In genomic region chrIII:5940525-5940974, ce11 we compare ENCODE assay signal across 5 worm cellular contexts.
A peak's percentile ranks its signal among the peaks of the same experiment; 100 is the strongest.
TF ChIP-seq lines count a peak whose summit lies in the region.

No protein-coding gene starts in this region.

TF ChIP-seq in whole organism, L1 larva, 84 proteins besides CTCF, POLR2A, EP300 and RAD21 (continues in another document):
- TF ChIP-seq fos-1 (tag; optimal IDR thresholded peaks at IDR 0.05; lab: Kevin White, UChicago) (peak; percentile 19), hlh-4 (tag; optimal IDR thresholded peaks at IDR 0.05; lab: Kevin White, UChicago) (no peak), ceh-90 (tag; optimal IDR thresholded peaks at IDR 0.05; lab: Kevin White, UChicago) (no peak), snu-23 (GFP tag; optimal IDR thresholded peaks at IDR 0.05; lab: Kevin White, UChicago) (peak; percentile 81), nhr-47 (tag; optimal IDR thresholded peaks at IDR 0.05; lab: Kevin White, UChicago) (peak; percentile 49), nhr-84 (tag; optimal IDR thresholded peaks at IDR 0.05; lab: Kevin White, UChicago) (no peak), tbx-2 (tag; optimal IDR thresholded peaks at IDR 0.05; lab: Kevin White, UChicago) (peak; percentile 35), unc-62 (GFP tag; optimal IDR thresholded peaks at IDR 0.05; lab: Kevin White, UChicago) (no peak), snpc-4 (tag; optimal IDR thresholded peaks at IDR 0.05; lab: Kevin White, UChicago) (peak; percentile 46), dsc-1 (tag; optimal IDR thresholded peaks at IDR 0.05; lab: Kevin White, UChicago) (peak; percentile 24), ztf-11 (tag; optimal IDR thresholded peaks at IDR 0.05; lab: Kevin White, UChicago) (peak in 1 of 2 experiments; percentile 38), jun-1 (tag; optimal IDR thresholded peaks at IDR 0.05; lab: Kevin White, UChicago) (peak; percentile 68), nhr-77 (tag; optimal IDR thresholded peaks at IDR 0.05; lab: Kevin White, UChicago) (peak; percentile 3), unc-130 (tag; optimal IDR thresholded peaks at IDR 0.05; lab: Kevin White, UChicago) (peak; percentile 87), unc-98 (GFP tag; IDR thresholded peaks at IDR 0.05; lab: Robert Waterston, UW) (no peak), nhr-71 (tag; optimal IDR thresholded peaks at IDR 0.05; lab: Kevin White, UChicago) (peak; percentile 71), lsy-2 (tag; optimal IDR thresholded peaks at IDR 0.05; lab: Kevin White, UChicago) (peak; percentile 37 to 69), isw-1 (GFP tag; IDR thresholded peaks at IDR 0.05; lab: Robert Waterston, UW) (no peak), ama-1 (optimal IDR thresholded peaks at IDR 0.05; lab: Kevin White, UChicago) (peak; percentile 94)

TF ChIP-seq in whole organism, L3 larva, 47 proteins besides CTCF, POLR2A, EP300 and RAD21 (continues in another document):
- TF ChIP-seq jun-1 (tag; optimal IDR thresholded peaks at IDR 0.05; lab: Kevin White, UChicago) (peak; percentile 20), nhr-28 (tag; optimal IDR thresholded peaks at IDR 0.05; lab: Kevin White, UChicago) (no peak), sea-2 (GFP tag; optimal IDR thresholded peaks at IDR 0.05; lab: Kevin White, UChicago) (peak; percentile 76), ztf-11 (tag; optimal IDR thresholded peaks at IDR 0.05; lab: Kevin White, UChicago) (no peak), skn-1 (tag; optimal IDR thresholded peaks at IDR 0.05; lab: Kevin White, UChicago) (no peak), nhr-77 (tag; optimal IDR thresholded peaks at IDR 0.05; lab: Kevin White, UChicago) (no peak), nfya-1 (tag; optimal IDR thresholded peaks at IDR 0.05; lab: Kevin White, UChicago; ENCODE audit: insufficient read depth) (peak; percentile 78), nhr-25 (tag; optimal IDR thresholded peaks at IDR 0.05; lab: Kevin White, UChicago) (peak; percentile 78), hmg-11 (tag; optimal IDR thresholded peaks at IDR 0.05; lab: Kevin White, UChicago) (peak; percentile 61), ceh-16 (tag; optimal IDR thresholded peaks at IDR 0.05; lab: Kevin White, UChicago) (no peak), elt-2 (tag; optimal IDR thresholded peaks at IDR 0.05; lab: Kevin White, UChicago) (peak; percentile 52), nhr-43 (tag; optimal IDR thresholded peaks at IDR 0.05; lab: Kevin White, UChicago; ENCODE audit: poor library complexity, severe bottlenecking) (no peak), zag-1 (tag; optimal IDR thresholded peaks at IDR 0.05; lab: Kevin White, UChicago) (no peak), pha-4 (tag; optimal IDR thresholded peaks at IDR 0.05; lab: Kevin White, UChicago) (no peak), lin-39 (tag; optimal IDR thresholded peaks at IDR 0.05; lab: Kevin White, UChicago) (peak; percentile 95), tbx-2 (tag; optimal IDR thresholded peaks at IDR 0.05; lab: Kevin White, UChicago) (peak; percentile 12), ama-1 (optimal IDR thresholded peaks at IDR 0.05; lab: Kevin White, UChicago) (peak; percentile 97), ceh-28 (tag; optimal IDR thresholded peaks at IDR 0.05; lab: Kevin White, UChicago) (peak; percentile 87), nhr-12 (tag; optimal IDR thresholded peaks at IDR 0.05; lab: Kevin White, UChicago) (no peak)

TF ChIP-seq in whole organism, early embryonic, 17 proteins besides CTCF, POLR2A, EP300 and RAD21:
- TF ChIP-seq scrt-1 (GFP tag; IDR thresholded peaks at IDR 0.05; lab: Robert Waterston, UW) (0 out of 2 replicates have a peak, but pooled peaks have one; percentile 8), flt-1 (GFP tag; IDR thresholded peaks at IDR 0.05; lab: Robert Waterston, UW) (0 out of 2 replicates have a peak, but pooled peaks have one; percentile 30), hmbx-1 (tag; optimal IDR thresholded peaks at IDR 0.05; lab: Kevin White, UChicago) (no peak), tbx-11 (GFP tag; IDR thresholded peaks at IDR 0.05; lab: Robert Waterston, UW) (peak; percentile 5; the same call in 1 of the 2 replicates), aly-1 (tag; optimal IDR thresholded peaks at IDR 0.05; lab: Kevin White, UChicago) (no peak)

TF ChIP-seq in whole organism, midembryonic, 9 proteins besides CTCF, POLR2A, EP300 and RAD21:
- TF ChIP-seq klf-2 (GFP tag; conservative IDR thresholded peaks at IDR 0.05; lab: Robert Waterston, UW): no peak
- no peak for TF ChIP-seq med-1 (GFP tag; optimal IDR thresholded peaks at IDR 0.05; lab: Kevin White, UChicago; ENCODE audit: insufficient read depth)
- TF ChIP-seq T22C8.4 (GFP tag; IDR thresholded peaks at IDR 0.05; lab: Robert Waterston, UW): peak; percentile 92
- TF ChIP-seq cog-1 (tag; optimal IDR thresholded peaks at IDR 0.05; lab: Kevin White, UChicago): no peak
- TF ChIP-seq flt-1 (GFP tag; IDR thresholded peaks at IDR 0.05; lab: Robert Waterston, UW): peak; percentile 68; the same call in 1 of the 2 replicates
- 0 out of 2 replicates have a peak, but pooled peaks have one; percentile 19 for TF ChIP-seq ztf-23 (GFP tag; IDR thresholded peaks at IDR 0.05; lab: Robert Waterston, UW)
- no peak for TF ChIP-seq tab-1 (GFP tag; IDR thresholded peaks at IDR 0.05; lab: Robert Waterston, UW)

TF ChIP-seq in whole organism, young adult, 124 proteins besides CTCF, POLR2A, EP300 and RAD21 (continues in another document):
- TF ChIP-seq ztf-25 (GFP tag; IDR thresholded peaks at IDR 0.05; lab: Robert Waterston, UW) (no peak), hmg-20 (GFP tag; IDR thresholded peaks at IDR 0.05; lab: Robert Waterston, UW) (no peak), zim-3 (tag; optimal IDR thresholded peaks at IDR 0.05; lab: Kevin White, UChicago) (peak; percentile 66), F55B11.4 (tag; optimal IDR thresholded peaks at IDR 0.05; lab: Kevin White, UChicago; ENCODE audit: borderline replicate concordance, insufficient read depth) (no peak), F39B2.1 (GFP tag; IDR thresholded peaks at IDR 0.05; lab: Robert Waterston, UW) (no peak), Y67H2A.10 (GFP tag; conservative IDR thresholded peaks at IDR 0.05; lab: Robert Waterston, UW) (no peak), dpl-1 (GFP tag; optimal IDR thresholded peaks at IDR 0.05; lab: Kevin White, UChicago) (no peak), somi-1 (GFP tag; optimal IDR thresholded peaks at IDR 0.05; lab: Kevin White, UChicago) (peak; percentile 41), nhr-120 (GFP tag; IDR thresholded peaks at IDR 0.05; lab: Robert Waterston, UW) (no peak), ceh-100 (GFP tag; IDR thresholded peaks at IDR 0.05; lab: Robert Waterston, UW) (no peak), aptf-2 (GFP tag; conservative IDR thresholded peaks at IDR 0.05; lab: Robert Waterston, UW) (no peak), attf-3 (GFP tag; conservative IDR thresholded peaks at IDR 0.05; lab: Robert Waterston, UW) (no peak), dpff-1 (tag; optimal IDR thresholded peaks at IDR 0.05; lab: Kevin White, UChicago) (no peak), ceh-40 (GFP tag; IDR thresholded peaks at IDR 0.05; lab: Robert Waterston, UW) (peak; percentile 22; the same call in 1 of the 2 replicates), K11D2.4 (GFP tag; IDR thresholded peaks at IDR 0.05; lab: Robert Waterston, UW) (no peak), efl-1 (GFP tag; optimal IDR thresholded peaks at IDR 0.05; lab: Kevin White, UChicago) (no peak), snpc-4 (GFP tag; optimal IDR thresholded peaks at IDR 0.05; lab: Kevin White, UChicago) (no peak), snpc-4 (tag; optimal IDR thresholded peaks at IDR 0.05; lab: Kevin White, UChicago) (peak in 3 of 4 experiments; percentile 2 to 33 (median 16)), madf-8 (GFP tag; conservative IDR thresholded peaks at IDR 0.05; lab: Robert Waterston, UW) (no peak), cebp-2 (GFP tag; IDR thresholded peaks at IDR 0.05; lab: Robert Waterston, UW) (peak; percentile 22; the same call in 1 of the 2 replicates), let-607 (tag; optimal IDR thresholded peaks at IDR 0.05; lab: Kevin White, UChicago) (no peak), ceh-91 (GFP tag; IDR thresholded peaks at IDR 0.05; lab: Robert Waterston, UW) (no peak), ceh-79 (tag; optimal IDR thresholded peaks at IDR 0.05; lab: Kevin White, UChicago) (no peak), atf-7 (tag; optimal IDR thresholded peaks at IDR 0.05; lab: Kevin White, UChicago) (peak; percentile 67), ztf-22 (GFP tag; optimal IDR thresholded peaks at IDR 0.05; lab: Kevin White, UChicago) (no peak), Y79H2A.3 (GFP tag; conservative IDR thresholded peaks at IDR 0.05; lab: Robert Waterston, UW) (no peak), unc-130 (GFP tag; optimal IDR thresholded peaks at IDR 0.05; lab: Kevin White, UChicago) (no peak), F33H1.4 (GFP tag; IDR thresholded peaks at IDR 0.05; lab: Robert Waterston, UW) (peak; percentile 38; the same call in 1 of the 2 replicates), nhr-27 (tag; optimal IDR thresholded peaks at IDR 0.05; lab: Kevin White, UChicago) (peak; percentile 62), B0261.1 (tag; optimal IDR thresholded peaks at IDR 0.05; lab: Kevin White, UChicago) (no peak), zfh-2 (GFP tag; conservative IDR thresholded peaks at IDR 0.05; lab: Robert Waterston, UW) (0 out of 2 replicates have a peak, but pooled peaks have one; percentile 6), F23B12.7 (tag; optimal IDR thresholded peaks at IDR 0.05; lab: Kevin White, UChicago; ENCODE audit: insufficient read depth) (no peak), gei-17 (GFP tag; optimal IDR thresholded peaks at IDR 0.05; lab: Kevin White, UChicago) (no peak), C17E4.6 (GFP tag; IDR thresholded peaks at IDR 0.05; lab: Robert Waterston, UW) (no peak), akir-1 (GFP tag; optimal IDR thresholded peaks at IDR 0.05; lab: Kevin White, UChicago) (no peak), ets-4 (GFP tag; optimal IDR thresholded peaks at IDR 0.05; lab: Kevin White, UChicago) (peak; percentile 83), tbp1 (GFP tag; optimal IDR thresholded peaks at IDR 0.05; lab: Kevin White, UChicago) (peak; percentile 9), K12H6.12 (tag; optimal IDR thresholded peaks at IDR 0.05; lab: Kevin White, UChicago) (peak; percentile 41), tlf-1 (GFP tag; optimal IDR thresholded peaks at IDR 0.05; lab: Kevin White, UChicago) (peak; percentile 47), him-1 (tag; optimal IDR thresholded peaks at IDR 0.05; lab: Kevin White, UChicago) (no peak), mel-28 (tag; optimal IDR thresholded peaks at IDR 0.05; lab: Kevin White, UChicago; ENCODE audit: borderline replicate concordance) (no peak), ccch-3 (GFP tag; optimal IDR thresholded peaks at IDR 0.05; lab: Kevin White, UChicago) (no peak), cebp-1 (GFP tag; IDR thresholded peaks at IDR 0.05; lab: Robert Waterston, UW) (peak; percentile 64; the same call in 1 of the 2 replicates), cebp-1 (tag; optimal IDR thresholded peaks at IDR 0.05; lab: Kevin White, UChicago) (peak; percentile 95), nfya-1 (tag; optimal IDR thresholded peaks at IDR 0.05; lab: Kevin White, UChicago; ENCODE audit: borderline replicate concordance, insufficient read depth) (no peak), Y56A3A.18 (GFP tag; IDR thresholded peaks at IDR 0.05; lab: Robert Waterston, UW) (no peak)

Comparison
In these comparisons a context has a peak if more than half of its experiments do, and no peak if none do; other contexts are left out.
1. Of the 8 proteins assayed by ChIP-seq in both whole organism, young adult and whole organism, L1 larva: peak only in whole organism, young adult: nhr-90; only in whole organism, L1 larva: dpl-1, efl-1 and unc-130; in both: ama-1 and snpc-4; in neither: 1; mixed calls (peak in some experiments, not most) for 1.